Fruit fly (Drosophila melanogaster): ENCODE results near the gene GstO3.

Gene GstO3

DNA sequence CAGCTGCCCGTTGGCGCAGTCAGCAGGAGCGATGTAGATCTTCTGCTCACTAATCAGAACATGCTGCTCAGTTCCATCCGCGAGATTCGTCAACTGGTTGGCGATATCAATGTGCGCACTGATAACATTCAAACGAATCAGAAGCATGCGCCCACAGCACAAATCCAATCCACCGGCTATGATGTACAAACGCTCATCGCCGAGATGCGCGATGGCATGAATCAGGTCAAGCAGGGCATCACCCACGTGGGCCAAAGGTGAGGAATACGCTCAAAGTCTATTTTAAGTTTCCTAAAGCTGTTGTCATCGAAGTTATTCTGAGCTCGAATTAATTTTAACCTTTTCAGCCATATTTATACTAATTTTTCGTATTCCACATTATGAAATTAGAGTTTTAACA lies 17.7 kb downstream of the GstO3 start:
- TF ChIP-seq Eip75B (GFP tag; optimal IDR thresholded peaks at IDR 0.05) (no peak), fkh (GFP tag; optimal IDR thresholded peaks at IDR 0.05) (no peak), svp (GFP tag) (peak; percentile 86), CG11902 (GFP tag; optimal IDR thresholded peaks at IDR 0.05) (no peak), CG11294 (GFP tag; IDR thresholded peaks at IDR 0.05) (no peak)

DNA sequence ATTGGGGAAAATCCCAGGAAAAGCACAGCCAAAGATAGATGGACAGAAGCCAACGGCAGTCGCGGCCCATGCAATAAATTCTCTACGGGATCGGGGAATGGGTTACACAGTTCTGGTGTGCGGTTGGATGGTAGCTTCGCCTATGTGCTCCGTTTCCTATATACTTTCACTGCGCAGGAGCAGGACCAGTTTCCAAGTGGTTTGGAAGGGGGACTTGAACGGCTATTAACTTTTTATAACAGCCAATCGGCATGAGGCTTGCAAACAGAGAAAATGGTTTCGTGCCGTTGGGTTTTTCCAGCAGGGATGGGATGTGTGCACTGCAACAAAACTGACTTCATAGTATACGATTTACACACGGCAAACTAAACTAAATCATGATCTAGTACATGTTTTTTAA lies 19.7 kb downstream of the GstO3 start:
- no peak for TF ChIP-seq Hr4 (GFP tag; optimal IDR thresholded peaks at IDR 0.05)
- TF ChIP-seq CG15336 (GFP tag; IDR thresholded peaks at IDR 0.05): no peak
- TF ChIP-seq CG6163 (GFP tag; IDR thresholded peaks at IDR 0.05): no peak
- no peak for TF ChIP-seq Gug (GFP tag; IDR thresholded peaks at IDR 0.05)
- TF ChIP-seq Smox (GFP tag; optimal IDR thresholded peaks at IDR 0.05): no peak

DNA sequence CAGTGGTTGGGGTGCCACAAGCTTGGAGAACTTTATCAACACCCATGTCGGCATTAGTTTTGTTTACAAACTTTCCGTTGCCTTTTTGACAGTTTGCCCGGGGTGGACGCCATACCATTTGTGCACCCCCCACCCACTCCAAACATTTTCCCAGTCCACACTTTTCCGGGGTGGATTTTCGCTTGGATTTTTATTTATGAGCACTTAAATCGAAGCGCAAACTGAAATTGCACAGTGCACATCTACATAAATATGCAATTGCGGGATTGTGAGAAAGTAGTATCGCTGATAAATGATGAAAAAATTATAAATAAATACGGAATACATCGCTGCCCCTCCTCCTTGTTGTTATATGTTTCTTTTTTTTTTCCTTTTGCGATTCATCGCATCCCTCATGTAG lies 21.8 kb downstream of the GstO3 start:
- TF ChIP-seq CG8319 (GFP tag; optimal IDR thresholded peaks at IDR 0.05): no peak
- no peak for TF ChIP-seq Sox15 (GFP tag; optimal IDR thresholded peaks at IDR 0.05)
- no peak for TF ChIP-seq acj6 (GFP tag; optimal IDR thresholded peaks at IDR 0.05)
- TF ChIP-seq Eip78C (GFP tag): no peak
- no peak for TF ChIP-seq CG10631 (GFP tag; optimal IDR thresholded peaks at IDR 0.05)
- no peak for TF ChIP-seq Hr39 (GFP tag; optimal IDR thresholded peaks at IDR 0.05)
- TF ChIP-seq CG11762 (GFP tag; optimal IDR thresholded peaks at IDR 0.05; ENCODE audit: insufficient read depth): no peak
- no peak for TF ChIP-seq achi (GFP tag; optimal IDR thresholded peaks at IDR 0.05)
- TF ChIP-seq CG8632 (GFP tag; optimal IDR thresholded peaks at IDR 0.05): no peak
- no peak for TF ChIP-seq CG3032 (tag; optimal IDR thresholded peaks at IDR 0.05)
- TF ChIP-seq CG6808 (GFP tag; optimal IDR thresholded peaks at IDR 0.05): no peak
- no peak for TF ChIP-seq Ets21C (GFP tag; optimal IDR thresholded peaks at IDR 0.05)
- TF ChIP-seq CG11294 (GFP tag; IDR thresholded peaks at IDR 0.05): no peak
- TF ChIP-seq Blimp-1 (GFP tag; optimal IDR thresholded peaks at IDR 0.05): no peak
- TF ChIP-seq eg (GFP tag; IDR thresholded peaks at IDR 0.05): no peak
- TF ChIP-seq salr (GFP tag; optimal IDR thresholded peaks at IDR 0.05): no peak
- no peak for TF ChIP-seq net (GFP tag; optimal IDR thresholded peaks at IDR 0.05)
- no peak for TF ChIP-seq OdsH (GFP tag; optimal IDR thresholded peaks at IDR 0.05)

DNA sequence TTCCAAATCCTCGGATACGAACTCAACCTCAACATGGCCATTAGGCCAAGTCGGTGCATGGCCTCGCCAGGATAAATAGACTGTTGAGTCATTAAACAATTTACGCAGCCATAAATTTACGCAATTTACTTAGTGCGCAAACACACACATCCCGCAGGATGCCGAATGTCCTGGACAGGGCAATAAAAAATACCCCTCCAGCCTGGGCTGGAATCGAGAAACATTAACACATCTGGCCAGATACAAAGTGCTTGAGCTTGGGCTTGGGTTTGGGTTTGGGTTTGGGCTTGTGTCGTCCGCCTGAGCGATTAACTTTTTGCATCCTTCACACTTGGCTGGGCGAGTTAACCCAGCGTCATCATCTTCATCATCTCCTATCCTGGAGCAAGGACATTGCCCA lies 23.0 kb downstream of the GstO3 start:
- TF ChIP-seq Sox102F (GFP tag; optimal IDR thresholded peaks at IDR 0.05) (no peak), CG3919 (GFP tag; optimal IDR thresholded peaks at IDR 0.05) (no peak), salr (GFP tag; optimal IDR thresholded peaks at IDR 0.05) (no peak), cyc (GFP tag; optimal IDR thresholded peaks at IDR 0.05) (no peak), Ets21C (GFP tag; optimal IDR thresholded peaks at IDR 0.05) (no peak), Gug (GFP tag; IDR thresholded peaks at IDR 0.05) (no peak), ss (GFP tag; optimal IDR thresholded peaks at IDR 0.05) (no peak), spab (GFP tag; optimal IDR thresholded peaks at IDR 0.05) (no peak), CG9139 (GFP tag; optimal IDR thresholded peaks at IDR 0.05) (no peak), achi (GFP tag; optimal IDR thresholded peaks at IDR 0.05) (no peak)

DNA sequence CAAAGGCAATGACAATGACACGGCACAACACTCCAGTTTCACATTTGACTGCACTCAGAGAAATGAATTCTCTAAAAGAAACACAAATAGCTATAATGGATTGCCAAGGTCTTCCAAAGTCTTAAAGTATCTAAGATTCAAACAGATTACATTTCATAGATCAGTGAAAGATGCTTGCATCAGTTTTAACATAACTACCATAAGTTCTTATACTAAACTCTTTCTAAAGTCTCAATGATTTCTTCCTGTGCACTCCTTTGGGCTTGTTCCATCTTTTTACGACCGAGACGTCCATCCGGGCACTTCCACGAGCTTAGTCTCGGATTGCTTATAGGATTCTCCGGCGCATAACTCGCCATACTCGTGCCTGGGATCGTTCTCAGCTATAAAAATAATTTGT lies 23.5 kb downstream of the GstO3 start:
- TF ChIP-seq Eip93F (GFP tag; optimal IDR thresholded peaks at IDR 0.05) (no peak), Lpt (GFP tag; optimal IDR thresholded peaks at IDR 0.05) (no peak), Sox102F (GFP tag; optimal IDR thresholded peaks at IDR 0.05) (no peak), topi (GFP tag; optimal IDR thresholded peaks at IDR 0.05) (no peak), Eip78C (GFP tag) (peak; percentile 15)

Data from whole organism, prepupa.